Worm (Caenorhabditis elegans) whole organism, L2 larva: ENCODE measurements around the gene frpr-15.

Experiments used
- dmd-4 ChIP-seq: sonication (generic microtip); optimal IDR thresholded peaks from 2 replicates; lab custom pipeline; 2017; ENCODE audit warnings: missing biosample characterization, missing genetic modification characterization
- lsy-2 ChIP-seq, 2 experiments: fragments of 150-350 bp in 1 of 2; sonication (generic microtip) in 1 of 2; optimal IDR thresholded peaks; 2 replicates each; lab custom pipeline; 2014 to 2017; ENCODE audit warnings: missing biosample characterization in 2 of 2, missing genetic modification characterization in 2 of 2
- nhr-237 ChIP-seq: fragments of 150-350 bp; optimal IDR thresholded peaks from 2 replicates; lab custom pipeline; 2014; ENCODE audit warnings: missing biosample characterization, missing genetic modification characterization
- nhr-77 ChIP-seq: fragments of 150-350 bp; optimal IDR thresholded peaks from 2 replicates; lab custom pipeline; 2014; ENCODE audit warnings: missing biosample characterization, missing genetic modification characterization
- snpc-4 ChIP-seq: fragments of 150-350 bp; optimal IDR thresholded peaks from 2 replicates; lab custom pipeline; 2014; ENCODE audit warnings: missing biosample characterization, missing genetic modification characterization

- TF ChIP-seq nhr-237: no peak
- no peak for TF ChIP-seq lsy-2 (tag; optimal IDR thresholded peaks at IDR 0.05; lab: Kevin White, UChicago)
- no peak for TF ChIP-seq nhr-77 (tag; lab: Kevin White, UChicago)
- no peak for TF ChIP-seq dmd-4
- no peak for TF ChIP-seq snpc-4
These were observed 61.8 kb downstream of the frpr-15 start, which contains the start of gene hrg-7 for ce11 chrV:12741684-12742083.
